Worm (Caenorhabditis elegans) whole organism, L1 larva: ENCODE data around the gene F26F2.3.
A peak's percentile ranks its signal among the peaks of the same experiment; 100 is the strongest.
"Not testable (repeated sequence)": the region's sequence is repeated elsewhere in the genome, so short reads cannot be mapped to it uniquely, and the experiment has no call there.

ENCODE experiments used
- F16B12.6 ChIP-seq: fragments of 150-350 bp; optimal IDR thresholded peaks from 2 replicates; lab custom pipeline; 2014; ENCODE audit warnings: missing biosample characterization, missing genetic modification characterization
- Y116A8C.19 ChIP-seq: sonication (generic microtip); optimal IDR thresholded peaks from 2 replicates; lab custom pipeline; 2016; ENCODE audit warnings: missing compliant biosample characterization, missing genetic modification characterization, borderline replicate concordance
- aly-2 ChIP-seq: fragments of 150-350 bp; optimal IDR thresholded peaks from 2 replicates; lab custom pipeline; 2014; ENCODE audit warnings: missing biosample characterization, missing genetic modification characterization
- ama-1 ChIP-seq: fragments of 150-350 bp; optimal IDR thresholded peaks from 2 replicates; lab custom pipeline; 2014
- blmp-1 ChIP-seq: fragments of 150-350 bp; optimal IDR thresholded peaks from 2 replicates; lab custom pipeline; 2014; ENCODE audit warnings: missing biosample characterization, missing genetic modification characterization
- ceh-63 ChIP-seq: fragments of 200-800 bp; sonication (Bioruptor generic); optimal IDR thresholded peaks from 2 replicates; lab custom pipeline; 2018; ENCODE audit warnings: mild to moderate bottlenecking, missing genetic modification characterization, missing compliant biosample characterization
- ceh-88 ChIP-seq: fragments of 200-800 bp; sonication (Bioruptor generic); IDR thresholded peaks from 2 replicates; pipeline ENCODE4 v1.3.6; 2022; ENCODE audit warnings: missing genetic modification characterization, missing compliant biosample characterization
- ces-1 ChIP-seq: fragments of 150-350 bp; optimal IDR thresholded peaks from 2 replicates; lab custom pipeline; 2014; ENCODE audit warnings: missing biosample characterization, missing genetic modification reagents, missing genetic modification characterization
- efl-1 ChIP-seq, 4 experiments: fragments of 150-350 bp; optimal IDR thresholded peaks in 3 of 4; peaks in 1 of 4; 1 replicate in 1 of 4; 2 replicates in 3 of 4; lab custom pipeline; 2014; ENCODE audit warnings: missing biosample characterization in 2 of 4, missing genetic modification characterization in 2 of 4, missing genetic modification reagents in 2 of 4
- elt-2 ChIP-seq: sonication (generic microtip); optimal IDR thresholded peaks from 2 replicates; lab custom pipeline; 2016; ENCODE audit warnings: missing genetic modification characterization, mild to moderate bottlenecking, inconsistent platforms, missing compliant biosample characterization, missing genetic modification reagents
- ets-5 ChIP-seq: fragments of 200-800 bp; sonication (Bioruptor generic); IDR thresholded peaks from 2 replicates; pipeline ENCODE4 v1.3.6; 2022; ENCODE audit warnings: missing genetic modification characterization, missing compliant biosample characterization
- fkh-10 ChIP-seq: sonication (generic microtip); optimal IDR thresholded peaks from 2 replicates; lab custom pipeline; 2017; ENCODE audit warnings: missing biosample characterization, missing genetic modification reagents, missing genetic modification characterization
- hlh-17 ChIP-seq: fragments of 200-800 bp; sonication (Bioruptor generic); optimal IDR thresholded peaks from 2 replicates; lab custom pipeline; 2018; ENCODE audit warnings: missing genetic modification characterization, mild to moderate bottlenecking, missing compliant biosample characterization, moderate library complexity, borderline replicate concordance
- hlh-4 ChIP-seq: sonication (generic microtip); optimal IDR thresholded peaks from 2 replicates; lab custom pipeline; 2016; ENCODE audit warnings: mild to moderate bottlenecking, missing genetic modification characterization, missing compliant biosample characterization
- irx-1 ChIP-seq: sonication (generic microtip); optimal IDR thresholded peaks from 2 replicates; lab custom pipeline; 2016; ENCODE audit warnings: missing genetic modification characterization, missing compliant biosample characterization
- lin-35 ChIP-seq, 2 experiments: fragments of 150-350 bp; optimal IDR thresholded peaks; 2 replicates each; lab custom pipeline; 2014; ENCODE audit warnings: missing biosample characterization in 2 of 2, missing genetic modification characterization in 2 of 2, missing genetic modification reagents in 2 of 2
- mdl-1 ChIP-seq, 2 experiments: fragments of 150-350 bp; optimal IDR thresholded peaks; 2 replicates each; lab custom pipeline; 2014 to 2017; ENCODE audit warnings: missing biosample characterization in 2 of 2, missing genetic modification characterization in 2 of 2, inconsistent platforms in 1 of 2
- nhr-47 ChIP-seq: sonication (generic microtip); optimal IDR thresholded peaks from 2 replicates; lab custom pipeline; 2016; ENCODE audit warnings: mild to moderate bottlenecking, missing genetic modification characterization, moderate library complexity, missing compliant biosample characterization
- nhr-76 ChIP-seq: sonication (generic microtip); optimal IDR thresholded peaks from 2 replicates; lab custom pipeline; 2017; ENCODE audit warnings: missing biosample characterization, missing genetic modification characterization
- nhr-84 ChIP-seq: sonication (generic microtip); optimal IDR thresholded peaks from 2 replicates; lab custom pipeline; 2017; ENCODE audit warnings: missing biosample characterization, missing genetic modification characterization
- nhr-85 ChIP-seq: sonication (generic microtip); peaks from one replicate; lab custom pipeline; 2016; ENCODE audit warnings: missing genetic modification characterization, inconsistent platforms, missing compliant biosample characterization
- pag-3 ChIP-seq: sonication (generic microtip); optimal IDR thresholded peaks from 2 replicates; lab custom pipeline; 2017; ENCODE audit warnings: missing genetic modification characterization, mild to moderate bottlenecking, missing compliant biosample characterization, antibody characterized with exemption, borderline replicate concordance; ENCODE audit not compliant: insufficient read depth
- pax-3 ChIP-seq: fragments of 200-800 bp; sonication (Bioruptor generic); optimal IDR thresholded peaks from 2 replicates; lab custom pipeline; 2018; ENCODE audit warnings: mild to moderate bottlenecking, missing genetic modification characterization, moderate library complexity, missing compliant biosample characterization
- snpc-4 ChIP-seq: fragments of 150-350 bp; optimal IDR thresholded peaks from 2 replicates; lab custom pipeline; 2014; ENCODE audit warnings: missing biosample characterization, missing genetic modification characterization
- snu-23 ChIP-seq: sonication (generic microtip); optimal IDR thresholded peaks from 2 replicates; lab custom pipeline; 2016; ENCODE audit warnings: missing genetic modification characterization, missing compliant biosample characterization
- swsn-7 ChIP-seq: sonication (generic microtip); optimal IDR thresholded peaks from 2 replicates; lab custom pipeline; 2016; ENCODE audit warnings: missing genetic modification characterization, missing compliant biosample characterization
- tlp-1 ChIP-seq: fragments of 150-350 bp; optimal IDR thresholded peaks from 2 replicates; lab custom pipeline; 2014; ENCODE audit warnings: missing biosample characterization, missing genetic modification characterization
- unc-130 ChIP-seq: fragments of 150-350 bp; optimal IDR thresholded peaks from 2 replicates; lab custom pipeline; 2017; ENCODE audit warnings: missing biosample characterization, missing genetic modification characterization, inconsistent platforms
- unc-98 ChIP-seq: fragments of 200-800 bp; sonication (Bioruptor generic); IDR thresholded peaks from 2 replicates; pipeline ENCODE4 v1.3.6; 2022; ENCODE audit warnings: missing genetic modification characterization, missing compliant biosample characterization
- zag-1 ChIP-seq: fragments of 150-350 bp; optimal IDR thresholded peaks from 2 replicates; lab custom pipeline; 2014; ENCODE audit warnings: missing biosample characterization, missing genetic modification characterization
- zip-4 ChIP-seq: fragments of 200-800 bp; sonication (Bioruptor generic); optimal IDR thresholded peaks from 2 replicates; lab custom pipeline; 2018; ENCODE audit warnings: mild to moderate bottlenecking, missing genetic modification characterization, moderate library complexity, missing compliant biosample characterization
- ztf-11 ChIP-seq, 2 experiments: sonication (generic microtip); optimal IDR thresholded peaks; 2 replicates each; lab custom pipeline; 2016 to 2017; ENCODE audit warnings: missing genetic modification characterization in 2 of 2, missing biosample characterization in 1 of 2, missing compliant biosample characterization in 1 of 2

Gene F26F2.3

DNA sequence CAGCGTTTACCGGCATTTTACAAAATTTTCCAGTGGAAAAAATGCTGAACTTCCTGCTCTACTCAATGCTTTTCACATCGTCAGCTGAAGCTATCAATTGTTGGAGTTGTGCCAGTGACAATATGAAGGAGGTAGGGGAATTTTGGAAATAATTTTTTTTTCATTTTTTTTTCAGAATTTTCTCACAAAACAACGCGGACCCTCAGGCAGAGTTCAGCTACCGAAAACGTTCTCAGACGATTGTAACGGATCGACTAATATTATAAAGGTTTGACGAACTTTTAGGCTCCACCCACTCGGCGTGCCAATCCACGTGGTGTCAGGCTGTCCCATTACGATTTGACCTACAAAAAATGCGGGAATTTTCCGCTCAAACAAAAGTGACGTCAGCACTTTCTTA, 13.2 kb upstream of the F26F2.3 start, which contains the start of gene F26F2.8:
Gene F26F2.8, plus strand, starts transcription at position 13 of the 400 bp plus-strand sequence.
- TF ChIP-seq efl-1 (optimal IDR thresholded peaks at IDR 0.05; lab: Kevin White, UChicago) (no peak), efl-1 (GFP tag; optimal IDR thresholded peaks at IDR 0.05 in 1 of 2; lab: Kevin White, UChicago) (peak in 1 of 2 experiments; percentile 66), ets-5 (GFP tag; lab: Robert Waterston, UW) (no peak)

DNA sequence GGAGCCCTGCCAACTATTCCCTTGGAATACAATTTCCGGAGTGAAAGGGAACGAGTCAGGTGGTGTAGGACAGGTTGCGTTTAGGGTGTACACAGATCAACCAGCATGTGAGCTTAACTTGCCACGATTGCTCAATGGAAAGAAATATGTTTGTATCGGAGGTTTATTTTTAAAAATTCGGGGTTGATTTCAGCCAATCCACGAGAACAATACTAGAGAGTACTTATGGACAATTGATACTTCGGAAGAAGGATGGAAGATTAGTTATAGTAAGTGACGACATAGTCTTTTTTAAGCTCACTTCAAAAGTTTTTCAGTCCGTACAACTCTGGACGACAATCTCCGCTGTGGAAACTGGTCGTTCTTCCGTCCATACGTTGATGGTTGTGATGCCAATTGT, 8.5 kb upstream of the F26F2.3 start:
- TF ChIP-seq ama-1 (lab: Kevin White, UChicago): no peak
- TF ChIP-seq irx-1 (tag; lab: Kevin White, UChicago): no peak
- TF ChIP-seq swsn-7 (tag; lab: Kevin White, UChicago): no peak
- no peak for TF ChIP-seq zip-4 (GFP tag; lab: Kevin White, UChicago)
- no peak for TF ChIP-seq nhr-84
- TF ChIP-seq, all 84 proteins: peak for 0

DNA sequence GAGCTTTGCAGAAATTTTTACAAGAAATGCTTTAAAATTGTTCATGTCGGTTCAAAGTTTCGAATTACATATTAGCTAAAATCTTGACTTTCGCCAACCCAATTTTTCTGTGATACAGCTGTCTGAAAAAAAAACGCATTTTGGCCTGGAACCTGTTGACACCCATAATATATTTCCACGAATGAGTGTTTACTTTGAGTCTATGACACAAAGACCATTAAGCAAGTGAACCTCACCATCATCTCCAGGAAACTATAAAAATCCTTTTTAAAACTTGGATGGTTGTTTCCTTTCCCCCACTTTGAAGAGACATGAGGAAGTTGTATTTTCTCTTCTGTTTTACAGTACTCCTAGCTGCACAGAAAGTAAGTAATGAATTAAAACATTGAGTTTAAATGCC, 8.0 kb upstream of the F26F2.3 start, which contains the start of gene clec-263:
Gene clec-263, plus strand, starts transcription at position 301 of the 400 bp plus-strand sequence.
- TF ChIP-seq efl-1 (optimal IDR thresholded peaks at IDR 0.05; lab: Kevin White, UChicago) (no peak), efl-1 (GFP tag; optimal IDR thresholded peaks at IDR 0.05 in 1 of 2; lab: Kevin White, UChicago) (peak in 1 of 2 experiments; percentile 4), nhr-76 (tag; lab: Kevin White, UChicago) (no peak), snu-23 (GFP tag; lab: Kevin White, UChicago) (no peak)
- TF ChIP-seq, all 84 proteins: peak for 1

ce11 chrV:20573392-20573791, 7.0 kb upstream of the F26F2.3 start, which contains the start of gene F26F2.5:
F26F2.5 (plus strand) TSS chrV:20573692.
- TF ChIP-seq F16B12.6 (tag; lab: Kevin White, UChicago): no peak
- no peak for TF ChIP-seq swsn-7 (tag; lab: Kevin White, UChicago)
- no peak for TF ChIP-seq irx-1 (tag; lab: Kevin White, UChicago)
- no peak for TF ChIP-seq aly-2 (tag; lab: Kevin White, UChicago)
- TF ChIP-seq ceh-63: no peak
- no peak for TF ChIP-seq nhr-47 (tag; lab: Kevin White, UChicago)
- no peak for TF ChIP-seq snpc-4
- TF ChIP-seq pag-3 (tag; lab: Kevin White, UChicago): no peak
- TF ChIP-seq hlh-17 (GFP tag; lab: Kevin White, UChicago): no peak

ce11 chrV:20568995-20569394, 2.6 kb upstream of the F26F2.3 start, which contains the start of gene F26F2.4:
F26F2.4 (plus strand) TSS chrV:20569295.
- TF ChIP-seq lin-35 (GFP tag; optimal IDR thresholded peaks at IDR 0.05; lab: Kevin White, UChicago); zag-1 (tag; lab: Kevin White, UChicago); ztf-11 (tag; optimal IDR thresholded peaks at IDR 0.05; lab: Kevin White, UChicago): not testable (repeated sequence)

DNA sequence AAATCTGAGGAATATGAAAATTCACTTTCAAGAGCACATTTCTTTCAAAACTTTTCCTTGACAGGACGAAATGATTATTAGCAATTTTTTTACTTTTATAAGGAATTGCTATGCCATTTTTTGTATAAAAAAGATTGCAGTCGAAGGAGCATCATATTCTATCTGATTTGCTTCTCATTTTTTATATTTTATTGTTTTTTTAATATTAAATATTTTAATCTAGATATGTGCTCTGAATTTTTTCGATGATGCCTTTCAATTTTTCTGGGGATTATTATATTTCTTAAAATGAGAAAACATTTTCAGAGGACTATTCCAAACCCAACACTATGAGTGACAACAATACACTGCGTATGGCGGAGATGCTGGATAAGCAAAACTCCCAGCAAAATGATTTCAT, 2.3 kb downstream of the F26F2.3 start, which contains the start of gene F26F2.13:
Gene F26F2.13, plus strand, starts transcription at position 301 of the 400 bp plus-strand sequence.
- TF ChIP-seq unc-98; blmp-1 (tag; lab: Kevin White, UChicago); elt-2: not testable (repeated sequence)

DNA sequence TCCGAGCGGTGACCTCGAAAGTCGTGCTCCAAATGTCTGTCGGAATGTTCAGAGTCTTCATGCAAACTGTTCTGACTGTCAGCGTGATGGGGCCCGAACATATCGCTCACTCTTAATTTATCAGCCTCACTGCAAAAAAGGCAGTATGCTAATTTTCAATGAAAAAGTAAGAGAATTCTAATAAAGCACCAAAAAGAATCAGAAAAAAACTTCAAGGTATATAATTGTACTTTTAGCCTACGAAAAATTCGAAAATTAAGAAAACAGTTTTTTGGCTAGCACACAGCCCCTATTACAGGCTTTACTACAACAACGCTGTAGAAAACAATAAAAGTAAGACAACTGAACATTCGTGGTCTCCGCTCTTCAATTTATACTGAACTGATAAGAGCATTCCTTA, 4.6 kb downstream of the F26F2.3 start, which contains the start of gene F26F2.1:
Gene F26F2.1, minus strand, starts transcription at position 101 of the 400 bp plus-strand sequence.
- no peak for TF ChIP-seq ces-1 (GFP tag; lab: Kevin White, UChicago)
- no peak for TF ChIP-seq mdl-1 (tag; optimal IDR thresholded peaks at IDR 0.05; lab: Kevin White, UChicago)
- TF ChIP-seq pax-3 (tag; lab: Kevin White, UChicago): no peak
- no peak for TF ChIP-seq unc-130 (tag; lab: Kevin White, UChicago)
- TF ChIP-seq nhr-85: no peak
- no peak for TF ChIP-seq tlp-1 (tag; lab: Kevin White, UChicago)
- no peak for TF ChIP-seq Y116A8C.19 (tag; lab: Kevin White, UChicago)
- no peak for TF ChIP-seq unc-98
- TF ChIP-seq ceh-88 (GFP tag; lab: Robert Waterston, UW): no peak
- TF ChIP-seq fkh-10 (GFP tag; lab: Kevin White, UChicago): no peak
- TF ChIP-seq zip-4 (GFP tag; lab: Kevin White, UChicago): no peak
- no peak for TF ChIP-seq hlh-4 (tag; lab: Kevin White, UChicago)
